Fruit fly (Drosophila melanogaster): Measurements from ENCODE around the gene Oseg5.

Oseg5 gene

dm6 chr2L:20792988-20793544 is 42.6 kb downstream of the Oseg5 start:
- TF ChIP-seq acj6 (GFP tag; optimal IDR thresholded peaks at IDR 0.05) = no peak
- peak; percentile 39 for TF ChIP-seq Eip78C (GFP tag)
- peak; percentile 14 for TF ChIP-seq CG32006 (GFP tag; optimal IDR thresholded peaks at IDR 0.05)

dm6 chr2L:20792521-20792920 is 43.1 kb downstream of the Oseg5 start:
- TF ChIP-seq CG15336 (GFP tag; IDR thresholded peaks at IDR 0.05) (0 out of 2 replicates have a peak, but pooled peaks have one; percentile 21), dac (GFP tag; optimal IDR thresholded peaks at IDR 0.05) (no peak)

- TF ChIP-seq CG6276 (GFP tag; optimal IDR thresholded peaks at IDR 0.05) = no peak
- no peak for TF ChIP-seq CG31627 (GFP tag; optimal IDR thresholded peaks at IDR 0.05)
- no peak for TF ChIP-seq Hr38 (GFP tag; optimal IDR thresholded peaks at IDR 0.05)
- TF ChIP-seq dac (GFP tag; optimal IDR thresholded peaks at IDR 0.05) = no peak
- TF ChIP-seq CG11762 (GFP tag; optimal IDR thresholded peaks at IDR 0.05; ENCODE audit: insufficient read depth) = no peak
- no peak for TF ChIP-seq CG6163 (GFP tag; IDR thresholded peaks at IDR 0.05)
- TF ChIP-seq CG3919 (GFP tag; optimal IDR thresholded peaks at IDR 0.05) = no peak
- no peak for TF ChIP-seq achi (GFP tag; optimal IDR thresholded peaks at IDR 0.05)
- no peak for TF ChIP-seq eg (GFP tag; IDR thresholded peaks at IDR 0.05)
- no peak for TF ChIP-seq fd59A (GFP tag; optimal IDR thresholded peaks at IDR 0.05)
- no peak for TF ChIP-seq CG8319 (GFP tag; optimal IDR thresholded peaks at IDR 0.05)
- TF ChIP-seq svp (GFP tag) = no peak
Measured at dm6 chr2L:20788050-20788449, 47.6 kb downstream of the Oseg5 start.

dm6 chr2L:20787271-20787791 is 48.3 kb downstream of the Oseg5 start, which contains the start of gene Pomp:
TSS of gene Pomp (plus strand) at chr2L:20787656.
- TF ChIP-seq CG31627 (GFP tag; optimal IDR thresholded peaks at IDR 0.05) = peak; percentile 70
- TF ChIP-seq CG7368 (GFP tag; optimal IDR thresholded peaks at IDR 0.05) = peak; percentile 74
- peak; percentile 80 for TF ChIP-seq OdsH (GFP tag; optimal IDR thresholded peaks at IDR 0.05)
- TF ChIP-seq CG16779 (tag; optimal IDR thresholded peaks at IDR 0.05) = no peak
- peak; percentile 3 for TF ChIP-seq fd59A (GFP tag; optimal IDR thresholded peaks at IDR 0.05)
- TF ChIP-seq Blimp-1 (GFP tag; optimal IDR thresholded peaks at IDR 0.05) = peak; percentile 42
- peak; percentile 64 for TF ChIP-seq Hr39 (GFP tag; optimal IDR thresholded peaks at IDR 0.05)
- TF ChIP-seq fkh (GFP tag; optimal IDR thresholded peaks at IDR 0.05) = no peak
- peak; percentile 51; the same call in 1 of the 2 replicates for TF ChIP-seq CG11294 (GFP tag; IDR thresholded peaks at IDR 0.05)
- TF ChIP-seq spab (GFP tag; optimal IDR thresholded peaks at IDR 0.05) = peak; percentile 36
- TF ChIP-seq CG15336 (GFP tag; IDR thresholded peaks at IDR 0.05) = peak; percentile 80
- peak; percentile 49 for TF ChIP-seq CG4318 (GFP tag; optimal IDR thresholded peaks at IDR 0.05)
- peak; percentile 75 for TF ChIP-seq Smox (GFP tag; optimal IDR thresholded peaks at IDR 0.05)
- TF ChIP-seq fd85E (GFP tag; optimal IDR thresholded peaks at IDR 0.05) = peak; percentile 39
- peak; percentile 66 for TF ChIP-seq lz (GFP tag; optimal IDR thresholded peaks at IDR 0.05)
- TF ChIP-seq CG3032 (tag; optimal IDR thresholded peaks at IDR 0.05) = peak; percentile 68
- peak; percentile 77 for TF ChIP-seq acj6 (GFP tag; optimal IDR thresholded peaks at IDR 0.05)
- peak; percentile 71 for TF ChIP-seq pdm3 (GFP tag; optimal IDR thresholded peaks at IDR 0.05)
- peak; percentile 73 for TF ChIP-seq CG34406 (GFP tag; optimal IDR thresholded peaks at IDR 0.05)
- peak; percentile 56 for TF ChIP-seq Ets96B (tag; optimal IDR thresholded peaks at IDR 0.05)
- peak; percentile 56 for TF ChIP-seq dac (GFP tag; optimal IDR thresholded peaks at IDR 0.05)
- peak; percentile 87 for TF ChIP-seq eg (GFP tag; IDR thresholded peaks at IDR 0.05)
- peak; percentile 6 to 22 for TF ChIP-seq salr (GFP tag; optimal IDR thresholded peaks at IDR 0.05)
- peak; percentile 93 for TF ChIP-seq Eip78C (GFP tag)
- peak; percentile 52 for TF ChIP-seq Ets21C (GFP tag; optimal IDR thresholded peaks at IDR 0.05)
- TF ChIP-seq Sox14 (GFP tag; optimal IDR thresholded peaks at IDR 0.05) = peak; percentile 53
- peak; percentile 70 for TF ChIP-seq CG6163 (GFP tag; IDR thresholded peaks at IDR 0.05)
- peak; percentile 75 for TF ChIP-seq Hr4 (GFP tag; optimal IDR thresholded peaks at IDR 0.05)
- TF ChIP-seq CG32006 (GFP tag; optimal IDR thresholded peaks at IDR 0.05) = peak; percentile 75
- TF ChIP-seq CG10631 (GFP tag; optimal IDR thresholded peaks at IDR 0.05) = peak; percentile 68
- TF ChIP-seq ss (GFP tag; optimal IDR thresholded peaks at IDR 0.05) = peak in 1 of 2 experiments; percentile 13
- TF ChIP-seq Lpt (GFP tag; optimal IDR thresholded peaks at IDR 0.05) = peak; percentile 59
- peak; percentile 28; the same call in 1 of the 2 replicates for TF ChIP-seq Gug (GFP tag; IDR thresholded peaks at IDR 0.05)
- peak; percentile 64 for TF ChIP-seq CG8632 (GFP tag; optimal IDR thresholded peaks at IDR 0.05)
- TF ChIP-seq CG9139 (GFP tag; optimal IDR thresholded peaks at IDR 0.05) = no peak
- TF ChIP-seq CG1621 (tag; optimal IDR thresholded peaks at IDR 0.05) = peak; percentile 16
- TF ChIP-seq CG11902 (GFP tag; optimal IDR thresholded peaks at IDR 0.05) = peak; percentile 54

All from whole organism, prepupa.